Worm (Caenorhabditis elegans) whole organism, L2 larva: ENCODE results near the gene M05D6.3.

Experiments
- F13H6.1 ChIP-seq: sonication (generic microtip); optimal IDR thresholded peaks from 2 replicates; lab custom pipeline; 2016; ENCODE audit warnings: missing genetic modification characterization, missing compliant biosample characterization
- aly-2 ChIP-seq: fragments of 150-350 bp; optimal IDR thresholded peaks from 2 replicates; lab custom pipeline; 2014; ENCODE audit warnings: missing biosample characterization, missing genetic modification characterization
- egl-27 ChIP-seq: sonication (generic microtip); optimal IDR thresholded peaks from 3 replicates; lab custom pipeline; 2017; ENCODE audit warnings: missing biosample characterization, missing genetic modification reagents, missing genetic modification characterization
- gmeb-1 ChIP-seq: fragments of 150-350 bp; optimal IDR thresholded peaks from 2 replicates; lab custom pipeline; 2014; ENCODE audit warnings: missing biosample characterization, missing genetic modification characterization
- lin-39 ChIP-seq: fragments of 150-350 bp; optimal IDR thresholded peaks from 2 replicates; lab custom pipeline; 2014; ENCODE audit warnings: missing biosample characterization, missing genetic modification reagents, missing genetic modification characterization
- mbf-1 ChIP-seq: sonication (generic microtip); optimal IDR thresholded peaks from 2 replicates; lab custom pipeline; 2017; ENCODE audit warnings: missing biosample characterization, missing genetic modification characterization
- mdl-1 ChIP-seq, 2 experiments: fragments of 150-350 bp in 1 of 2; sonication (generic microtip) in 1 of 2; optimal IDR thresholded peaks; 2 replicates each; lab custom pipeline; 2017; ENCODE audit warnings: missing biosample characterization in 2 of 2, missing genetic modification characterization in 2 of 2
- skn-1 ChIP-seq: sonication (generic microtip); optimal IDR thresholded peaks from 2 replicates; lab custom pipeline; 2017; ENCODE audit warnings: missing biosample characterization, missing genetic modification characterization
- sma-3 ChIP-seq: sonication (generic microtip); optimal IDR thresholded peaks from 2 replicates; lab custom pipeline; 2016; ENCODE audit warnings: missing genetic modification reagents, missing genetic modification characterization, missing compliant biosample characterization
- unc-55 ChIP-seq: fragments of 150-350 bp; sonication (generic microtip); optimal IDR thresholded peaks from 3 replicates; lab custom pipeline; 2014; ENCODE audit warnings: missing biosample characterization, missing genetic modification reagents, missing genetic modification characterization
- unc-62 ChIP-seq: fragments of 150-350 bp; optimal IDR thresholded peaks from 2 replicates; lab custom pipeline; 2014; ENCODE audit warnings: missing biosample characterization, missing genetic modification reagents, missing genetic modification characterization
- zag-1 ChIP-seq: fragments of 150-350 bp; optimal IDR thresholded peaks from 2 replicates; lab custom pipeline; 2014; ENCODE audit warnings: missing biosample characterization, missing genetic modification characterization

ce11 chrII:8506759-8507158, 31.2 kb downstream of the M05D6.3 start:
- TF ChIP-seq zag-1 (tag; lab: Kevin White, UChicago) (no peak), F13H6.1 (tag; lab: Kevin White, UChicago) (no peak), aly-2 (tag; lab: Kevin White, UChicago) (no peak), unc-62 (no peak), skn-1 (tag; lab: Kevin White, UChicago) (no peak), mdl-1 (tag; optimal IDR thresholded peaks at IDR 0.05; lab: Kevin White, UChicago) (no peak), mbf-1 (no peak), egl-27 (tag; lab: Kevin White, UChicago) (no peak), sma-3 (GFP tag; lab: Kevin White, UChicago) (no peak), gmeb-1 (tag; lab: Kevin White, UChicago) (no peak), unc-55 (GFP tag; lab: Kevin White, UChicago) (no peak), lin-39 (tag; lab: Kevin White, UChicago) (no peak)
